Worm (Caenorhabditis elegans) whole organism, L4/young adult: Measurements from ENCODE around the gene egl-2.

Source experiments
- W03F9.2 ChIP-seq: fragments of 150-350 bp; optimal IDR thresholded peaks from 2 replicates; lab custom pipeline; 2014; ENCODE audit warnings: missing biosample characterization, missing genetic modification characterization
- dao-5 ChIP-seq: sonication (generic microtip); optimal IDR thresholded peaks from 2 replicates; lab custom pipeline; 2016; ENCODE audit warnings: missing genotype, missing genetic modification characterization, moderate library complexity, missing compliant biosample characterization
- him-1 ChIP-seq: sonication (generic microtip); optimal IDR thresholded peaks from 2 replicates; lab custom pipeline; 2016; ENCODE audit warnings: missing genotype, missing genetic modification reagents, missing genetic modification characterization, missing compliant biosample characterization

The egl-2 gene

DNA sequence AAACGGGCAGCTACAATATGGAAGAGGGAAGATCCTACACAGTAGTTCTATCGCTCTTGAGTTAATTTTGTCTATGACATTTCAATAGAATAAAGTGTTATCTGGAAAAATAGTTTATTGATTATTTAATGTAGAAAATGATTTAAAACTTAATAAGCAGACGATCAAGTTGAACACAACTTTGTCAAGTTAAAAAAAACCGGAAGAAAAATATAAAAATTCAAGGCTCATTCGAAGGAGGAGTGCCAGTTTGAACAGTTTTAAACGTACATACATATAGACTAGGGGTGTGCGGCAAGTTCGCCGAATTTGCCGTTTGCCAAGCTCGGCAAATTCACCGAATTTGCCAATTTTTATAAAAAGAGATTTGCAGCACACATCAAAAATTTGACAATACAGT, at the start of gene egl-2:
egl-2 (minus strand) TSS at position 101 of the 400 bp plus-strand sequence.
- TF ChIP-seq dao-5 (tag; lab: Kevin White, UChicago) (no peak), W03F9.2 (tag; lab: Kevin White, UChicago) (no peak), him-1 (no peak)

DNA sequence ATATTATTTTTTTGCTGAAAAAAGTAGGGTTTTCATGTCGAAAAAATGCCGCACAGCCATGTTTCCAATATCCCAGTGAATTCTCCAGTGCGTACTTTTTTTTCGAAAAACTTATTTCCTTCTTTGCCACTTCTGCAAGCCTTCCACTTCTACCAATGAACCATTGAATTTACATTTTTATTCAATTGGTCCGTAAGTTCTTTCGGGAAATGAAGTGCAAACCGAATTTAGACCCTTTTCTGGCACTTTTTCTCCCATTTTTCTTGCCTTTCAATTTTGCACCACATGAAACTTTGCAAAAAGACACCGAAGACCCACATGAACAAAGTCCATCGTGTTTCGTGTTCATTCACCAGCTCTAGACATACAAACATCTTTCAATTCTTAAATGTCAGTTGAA, 43.6 kb upstream of the egl-2 start:
- TF ChIP-seq him-1 (no peak), dao-5 (tag; lab: Kevin White, UChicago) (no peak), W03F9.2 (tag; lab: Kevin White, UChicago) (no peak)

DNA sequence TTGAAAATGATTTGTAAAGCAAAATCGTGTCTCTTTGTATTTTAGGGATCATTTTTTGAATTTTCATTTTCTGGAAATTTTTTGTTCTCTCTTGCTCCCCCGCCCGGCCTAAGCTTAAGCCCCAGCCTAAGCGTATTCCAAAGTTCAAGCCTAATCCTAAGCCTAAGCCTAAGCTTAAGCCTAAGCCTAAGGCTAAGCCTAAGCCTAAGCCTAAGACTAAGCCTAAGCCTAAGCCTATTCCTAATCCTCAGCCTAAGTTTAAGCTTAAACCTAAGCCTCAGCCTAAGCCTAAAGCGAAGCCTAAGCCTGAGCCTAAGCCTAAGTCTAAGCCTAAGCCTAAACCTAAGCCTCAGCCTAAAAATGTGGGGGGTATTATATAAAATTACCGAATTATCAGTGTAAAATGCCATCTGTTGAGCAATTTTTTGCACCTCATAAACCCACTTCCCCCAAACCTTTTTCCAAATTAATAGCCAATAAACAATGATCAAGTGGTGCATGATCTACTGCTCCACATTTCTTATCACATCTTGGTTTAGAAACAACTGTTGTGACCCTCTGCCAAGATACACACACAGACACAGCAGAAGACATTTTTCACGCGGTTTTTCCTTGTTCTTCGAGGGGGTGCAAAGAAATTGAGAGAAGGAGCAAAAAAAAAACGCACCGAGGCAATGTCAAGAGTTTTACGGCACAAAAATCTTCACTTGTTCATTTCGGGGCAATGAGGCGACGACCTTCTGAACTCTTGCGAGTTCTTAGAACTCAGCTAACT, 42.3 kb upstream of the egl-2 start:
- no peak for TF ChIP-seq dao-5 (tag; lab: Kevin White, UChicago)
- TF ChIP-seq him-1: no peak
- TF ChIP-seq W03F9.2 (tag; lab: Kevin White, UChicago): no peak

DNA sequence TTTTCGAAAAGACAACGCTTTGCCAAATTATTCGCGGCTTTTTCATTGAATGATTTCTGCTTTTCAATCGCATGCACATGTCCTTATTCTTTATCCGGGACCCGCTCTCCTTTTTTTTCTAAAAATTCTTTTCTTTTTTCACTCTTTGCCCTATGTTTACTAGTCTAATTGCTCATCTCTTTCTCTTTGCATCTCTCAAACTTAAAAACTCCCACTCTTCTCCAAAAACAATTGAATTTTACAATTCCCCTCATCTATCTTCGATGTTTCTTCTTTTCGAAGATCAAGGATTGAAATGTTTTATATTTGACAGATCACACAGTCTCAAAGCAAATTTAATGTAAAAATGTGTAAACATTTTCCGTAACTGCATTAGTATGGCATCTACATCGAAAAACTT, 38.6 kb upstream of the egl-2 start:
- no peak for TF ChIP-seq him-1
- no peak for TF ChIP-seq W03F9.2 (tag; lab: Kevin White, UChicago)
- TF ChIP-seq dao-5 (tag; lab: Kevin White, UChicago): no peak

DNA sequence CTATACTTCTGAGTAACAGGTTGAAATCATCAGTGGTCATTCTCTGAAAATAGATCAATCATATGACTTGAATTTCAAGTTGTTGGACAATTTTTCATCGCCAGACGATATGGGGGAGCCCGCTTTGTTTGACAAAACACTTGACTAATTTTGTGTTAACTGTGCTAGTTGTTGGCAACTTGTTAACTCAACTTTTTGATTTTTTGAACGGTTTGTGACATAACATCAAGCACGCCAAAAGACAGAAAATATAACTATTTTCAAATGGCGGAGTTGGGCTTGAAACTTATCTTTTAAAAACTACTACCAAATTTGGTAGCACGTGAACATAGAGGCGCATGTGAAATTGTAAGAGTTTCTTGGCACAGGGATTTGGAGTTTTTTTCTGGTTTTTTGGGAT, 36.8 kb upstream of the egl-2 start:
- TF ChIP-seq dao-5 (tag; lab: Kevin White, UChicago): no peak
- no peak for TF ChIP-seq W03F9.2 (tag; lab: Kevin White, UChicago)
- TF ChIP-seq him-1: no peak

DNA sequence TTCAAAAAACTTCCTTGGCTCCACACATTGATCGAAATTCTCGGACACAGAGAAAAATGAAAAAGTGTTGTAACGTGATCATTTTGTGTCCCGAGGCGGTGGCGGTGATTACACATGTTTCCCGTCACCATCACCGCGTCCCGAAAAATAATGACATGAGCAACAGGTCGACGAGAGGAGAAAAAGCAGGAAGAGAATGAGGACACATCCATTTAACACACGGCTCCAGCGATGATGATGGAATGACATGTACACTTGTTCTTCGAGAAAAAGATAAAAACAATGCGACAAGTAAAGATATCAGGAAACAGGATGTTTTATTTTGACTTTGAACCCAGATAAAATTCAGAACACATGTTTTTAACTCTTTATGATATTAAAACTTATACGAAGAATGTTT, 28.2 kb upstream of the egl-2 start:
- TF ChIP-seq W03F9.2 (tag; lab: Kevin White, UChicago) (no peak), dao-5 (tag; lab: Kevin White, UChicago) (no peak), him-1 (no peak)

DNA sequence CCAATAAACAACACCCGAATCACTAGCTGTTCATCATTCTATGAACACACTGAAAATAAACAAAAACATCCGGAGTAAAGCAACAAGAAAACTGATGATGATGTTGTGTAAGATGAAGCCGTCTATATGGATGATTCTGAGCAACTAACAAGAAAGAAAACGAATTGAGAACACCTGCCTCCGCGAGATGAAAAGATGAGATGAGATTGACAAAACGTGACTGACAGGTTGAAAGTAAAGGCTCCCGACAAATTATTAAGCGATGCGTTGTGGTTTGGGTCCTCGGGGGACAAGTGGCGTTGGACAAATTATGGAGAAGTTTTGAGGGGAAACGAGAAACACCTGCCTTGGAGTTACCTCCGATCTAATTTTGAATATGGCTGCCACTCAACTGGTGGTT, 26.9 kb upstream of the egl-2 start:
- TF ChIP-seq him-1: no peak

DNA sequence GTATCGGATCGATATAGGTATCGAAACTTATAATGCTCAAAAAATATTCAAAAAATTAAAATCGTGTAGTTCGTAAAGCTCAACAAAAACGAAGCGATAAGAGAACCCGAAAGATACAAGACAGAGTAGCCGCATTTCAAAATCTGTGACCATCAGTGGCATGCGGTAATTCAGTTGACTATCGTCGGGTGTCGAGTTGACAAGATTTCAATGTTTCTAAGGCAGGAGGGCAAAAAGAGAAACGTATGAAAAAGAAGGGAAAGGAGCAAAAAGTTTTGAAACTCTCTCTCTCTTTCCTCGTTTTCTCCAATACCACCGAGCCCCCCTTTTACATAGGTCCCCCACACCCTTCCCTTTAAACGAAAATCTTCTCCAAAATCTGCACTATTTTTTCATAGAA, 22.6 kb upstream of the egl-2 start:
- no peak for TF ChIP-seq dao-5 (tag; lab: Kevin White, UChicago)
- no peak for TF ChIP-seq W03F9.2 (tag; lab: Kevin White, UChicago)
- TF ChIP-seq him-1: no peak

DNA sequence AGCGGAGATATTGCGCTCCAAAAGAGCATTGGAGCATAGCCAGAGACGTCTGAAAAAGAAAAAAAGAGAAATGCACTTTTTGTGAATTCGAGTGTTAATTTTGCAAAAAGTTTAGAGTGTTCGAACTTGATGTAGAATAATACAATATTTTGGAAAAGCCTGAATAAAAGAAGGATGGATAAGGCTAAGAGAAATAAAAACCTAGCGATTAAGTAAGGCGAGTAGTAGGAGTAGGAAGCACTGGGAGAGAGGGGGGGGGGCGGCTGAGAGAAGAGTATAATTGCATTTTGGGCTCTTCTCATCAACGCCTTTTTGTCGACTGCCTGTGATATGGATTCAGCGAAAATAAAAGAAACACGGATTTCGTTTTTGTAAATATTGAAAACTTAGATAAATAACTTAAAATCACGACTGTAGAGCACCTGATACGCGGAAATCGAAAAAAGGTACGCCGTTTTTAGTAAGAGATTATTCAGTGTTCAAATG, 18.8 kb upstream of the egl-2 start, which contains the start of gene F16B3.3:
F16B3.3 (minus strand) TSS at position 51 of the 486 bp plus-strand sequence.
- no peak for TF ChIP-seq W03F9.2 (tag; lab: Kevin White, UChicago)
- TF ChIP-seq dao-5 (tag; lab: Kevin White, UChicago): no peak
- TF ChIP-seq him-1: no peak

DNA sequence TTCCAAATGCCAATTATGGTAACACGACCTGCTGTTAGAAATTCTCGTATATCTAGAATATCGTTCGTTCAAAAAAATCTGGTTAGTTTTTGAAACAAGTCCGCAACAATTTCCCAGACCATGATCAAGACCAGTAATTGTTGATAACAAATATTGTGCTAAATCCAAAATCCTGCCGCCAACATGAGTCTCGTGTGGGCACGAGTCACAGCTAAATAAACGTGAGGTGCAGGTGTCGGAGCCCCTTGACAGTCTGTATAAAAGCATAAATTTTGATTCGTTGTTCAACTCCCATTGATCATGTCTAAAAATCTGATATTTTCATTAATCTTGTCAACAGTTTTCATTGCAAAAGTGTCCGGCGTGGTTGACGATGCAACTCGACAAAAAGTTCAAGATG, 15.7 kb upstream of the egl-2 start, which contains the start of gene F16B3.2:
F16B3.2 (plus strand) TSS at position 301 of the 400 bp plus-strand sequence.
- TF ChIP-seq W03F9.2 (tag; lab: Kevin White, UChicago) (no peak), dao-5 (tag; lab: Kevin White, UChicago) (no peak), him-1 (no peak)

DNA sequence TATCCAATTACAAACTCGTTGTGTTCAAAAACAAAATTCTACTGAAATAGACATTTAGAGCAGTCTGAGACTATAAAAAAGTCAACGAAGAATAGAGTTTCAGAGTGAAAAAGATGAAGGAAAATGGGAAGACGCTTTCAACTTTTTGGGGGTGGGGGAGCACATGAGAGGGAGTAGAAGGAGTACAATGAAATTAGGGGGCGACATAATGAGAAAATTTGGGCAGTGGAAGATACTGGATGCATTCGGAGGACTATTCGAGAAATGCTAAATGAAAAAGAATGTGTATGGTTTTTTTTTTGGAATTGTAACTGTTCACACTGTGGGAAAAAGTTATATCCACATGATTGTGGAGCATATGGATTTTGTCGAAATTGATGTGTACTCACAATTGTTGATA, 14.1 kb upstream of the egl-2 start:
- no peak for TF ChIP-seq him-1
- TF ChIP-seq dao-5 (tag; lab: Kevin White, UChicago): no peak
- TF ChIP-seq W03F9.2 (tag; lab: Kevin White, UChicago): no peak

DNA sequence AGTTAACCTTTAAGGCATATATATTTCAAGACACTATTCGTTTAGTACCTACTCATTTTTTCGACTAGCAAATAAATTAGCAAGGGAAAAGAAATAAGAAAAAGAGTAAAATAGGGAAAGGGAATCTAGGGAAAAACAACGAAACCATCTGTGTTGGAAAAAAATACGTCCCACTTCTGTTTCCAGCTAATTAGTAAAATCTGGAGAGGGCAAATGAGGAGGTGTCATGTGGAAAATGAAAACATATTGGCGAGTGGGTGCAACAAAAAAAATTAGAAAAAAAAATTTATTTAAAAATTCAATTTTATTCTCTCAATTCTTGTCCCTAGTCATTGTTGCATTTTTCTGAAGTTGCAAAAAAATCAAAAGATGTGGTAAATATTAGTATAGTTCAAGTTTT, 8.6 kb upstream of the egl-2 start:
- no peak for TF ChIP-seq dao-5 (tag; lab: Kevin White, UChicago)
- no peak for TF ChIP-seq him-1
- TF ChIP-seq W03F9.2 (tag; lab: Kevin White, UChicago): no peak

DNA sequence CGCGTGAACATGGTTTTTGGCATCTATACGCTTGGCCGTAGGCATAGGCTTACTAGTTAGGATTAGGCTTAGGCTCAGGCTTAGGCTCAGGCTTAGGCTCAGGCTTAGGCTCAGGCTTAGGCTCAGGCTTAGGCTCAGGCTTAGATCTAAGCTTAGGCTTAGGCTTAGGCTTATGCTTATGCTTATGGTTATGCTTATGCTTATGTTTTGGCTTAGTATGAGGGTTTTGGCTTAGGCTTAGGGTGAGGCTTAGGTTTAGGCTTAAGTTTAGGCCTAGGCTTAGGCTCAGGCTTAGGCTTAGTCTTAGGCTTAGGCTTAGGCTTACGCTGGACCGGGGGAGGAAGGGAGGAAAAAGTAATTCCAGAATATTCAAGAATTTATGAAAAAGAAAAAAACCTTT, 6.7 kb upstream of the egl-2 start:
- TF ChIP-seq him-1 (no peak), W03F9.2 (tag; lab: Kevin White, UChicago) (no peak), dao-5 (tag; lab: Kevin White, UChicago) (no peak)

DNA sequence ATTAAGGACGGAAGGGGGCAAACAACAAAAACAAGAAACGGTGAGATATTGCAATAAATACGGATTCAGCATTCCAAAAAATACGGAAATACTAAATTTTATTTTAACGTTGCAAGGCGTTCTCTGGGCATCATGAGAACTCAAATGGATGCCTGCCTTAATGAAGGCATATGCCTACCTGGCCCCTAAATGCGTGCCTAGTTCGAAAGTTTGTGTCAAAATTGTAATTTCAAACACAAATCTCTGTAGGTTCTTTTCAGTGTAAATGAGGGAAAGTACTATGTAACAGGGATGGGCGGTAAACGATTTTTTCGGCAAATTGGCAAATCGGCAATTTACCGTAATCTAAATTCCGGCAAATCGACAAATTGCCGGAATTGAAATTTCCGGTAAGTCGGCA, 3.0 kb upstream of the egl-2 start:
- no peak for TF ChIP-seq him-1
- TF ChIP-seq W03F9.2 (tag; lab: Kevin White, UChicago): no peak
- TF ChIP-seq dao-5 (tag; lab: Kevin White, UChicago): no peak

DNA sequence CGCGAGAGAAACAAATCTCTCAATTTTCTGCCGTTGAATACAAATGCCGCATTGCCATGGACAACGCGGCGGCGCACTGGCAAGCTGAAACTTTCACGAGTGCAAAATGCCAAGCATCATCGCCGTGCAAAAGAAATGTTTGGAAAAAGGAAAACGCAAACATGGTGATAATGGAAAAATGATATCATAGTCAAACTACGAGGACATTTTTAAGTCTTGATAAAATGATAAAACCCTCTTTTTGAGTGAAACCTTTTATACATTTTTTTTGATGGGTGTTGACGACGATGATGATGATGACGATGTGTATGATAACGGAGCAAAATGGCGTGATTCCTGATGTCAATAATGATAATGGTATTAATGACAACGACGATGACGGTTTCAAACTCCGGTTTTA, 11.9 kb downstream of the egl-2 start:
- TF ChIP-seq W03F9.2 (tag; lab: Kevin White, UChicago): no peak
- no peak for TF ChIP-seq him-1
- TF ChIP-seq dao-5 (tag; lab: Kevin White, UChicago): no peak
